Worm (Caenorhabditis elegans) whole organism, L4 larva: ENCODE measurements around the gene dct-15.
A peak's percentile ranks its signal among the peaks of the same experiment; 100 is the strongest.

Experiments used
- T20F7.1 ChIP-seq: fragments of 200-800 bp; sonication (Bioruptor generic); optimal IDR thresholded peaks from 2 replicates; lab custom pipeline; 2018; ENCODE audit warnings: mild to moderate bottlenecking, missing genetic modification characterization, missing compliant biosample characterization
- ZK337.2 ChIP-seq: fragments of 200-800 bp; sonication (Bioruptor generic); IDR thresholded peaks from 2 replicates; pipeline ENCODE4 v1.3.6; 2022; ENCODE audit warnings: missing genetic modification reagents, missing genetic modification characterization, missing compliant biosample characterization
- aly-2 ChIP-seq: sonication (generic microtip); optimal IDR thresholded peaks from 2 replicates; lab custom pipeline; 2018; ENCODE audit warnings: missing biosample characterization, missing genetic modification characterization
- lin-1 ChIP-seq: fragments of 200-800 bp; sonication (Bioruptor generic); IDR thresholded peaks from 2 replicates; pipeline ENCODE4 v1.3.6; 2022; ENCODE audit warnings: missing genetic modification reagents, missing genetic modification characterization, missing compliant biosample characterization
- lin-39 ChIP-seq: fragments of 150-350 bp; optimal IDR thresholded peaks from 2 replicates; lab custom pipeline; 2014; ENCODE audit warnings: missing biosample characterization, missing genetic modification reagents, missing genetic modification characterization
- lir-3 ChIP-seq: sonication (generic microtip); optimal IDR thresholded peaks from 2 replicates; lab custom pipeline; 2016; ENCODE audit warnings: mild to moderate bottlenecking, missing genetic modification characterization, missing compliant biosample characterization
- mep-1 ChIP-seq: fragments of 150-350 bp; sonication (generic microtip); optimal IDR thresholded peaks from 3 replicates; lab custom pipeline; 2014; ENCODE audit warnings: missing biosample characterization, missing genetic modification characterization
- mes-2 ChIP-seq: sonication (generic microtip); optimal IDR thresholded peaks from 2 replicates; lab custom pipeline; 2016; ENCODE audit warnings: missing genotype, mild to moderate bottlenecking, missing genetic modification characterization, missing compliant biosample characterization; ENCODE audit not compliant: poor library complexity, severe bottlenecking
- nhr-102 ChIP-seq: sonication (generic microtip); optimal IDR thresholded peaks from 2 replicates; lab custom pipeline; 2016; ENCODE audit warnings: mild to moderate bottlenecking, missing genetic modification characterization, moderate library complexity, missing compliant biosample characterization
- nhr-6 ChIP-seq: fragments of 150-350 bp; optimal IDR thresholded peaks from 2 replicates; lab custom pipeline; 2014; ENCODE audit warnings: missing biosample characterization, missing genetic modification characterization
- set-16 ChIP-seq: fragments of 200-800 bp; sonication (Bioruptor generic); IDR thresholded peaks from 2 replicates; pipeline ENCODE4 v1.3.6; 2022; ENCODE audit warnings: missing genetic modification reagents, missing genetic modification characterization, missing compliant biosample characterization
- skn-1 ChIP-seq: fragments of 150-350 bp; optimal IDR thresholded peaks from 2 replicates; lab custom pipeline; 2014; ENCODE audit warnings: missing biosample characterization, missing genetic modification characterization
- unc-39 ChIP-seq: sonication (generic microtip); optimal IDR thresholded peaks from 2 replicates; lab custom pipeline; 2017; ENCODE audit warnings: missing biosample characterization, missing genetic modification characterization
- unc-62 ChIP-seq, 3 experiments: fragments of 150-350 bp in 1 of 3; sonication (generic microtip); optimal IDR thresholded peaks in 2 of 3; peaks in 1 of 3; 1 replicate in 1 of 3; 2 replicates in 2 of 3; lab custom pipeline; 2014 to 2017; ENCODE audit warnings: missing biosample characterization in 3 of 3, missing genetic modification characterization in 3 of 3, missing genetic modification reagents in 3 of 3, missing genotype in 1 of 3

ce11 chrIV:9777535-9777934 lies 33.0 kb downstream of the dct-15 start, which contains the start of gene sna-2:
- TF ChIP-seq nhr-102 (tag; lab: Kevin White, UChicago) (no peak), aly-2 (tag; lab: Kevin White, UChicago) (no peak), unc-62 (GFP tag; optimal IDR thresholded peaks at IDR 0.05 in 1 of 2; lab: Kevin White, UChicago) (no peak), unc-62 (tag; optimal IDR thresholded peaks at IDR 0.05; lab: Kevin White, UChicago) (no peak), lin-39 (tag; lab: Kevin White, UChicago) (no peak), skn-1 (tag; lab: Kevin White, UChicago) (no peak), unc-39 (tag; lab: Kevin White, UChicago) (no peak), lir-3 (tag; lab: Kevin White, UChicago) (no peak), ZK337.2 (GFP tag; lab: Robert Waterston, UW) (no peak), mep-1 (tag; lab: Kevin White, UChicago) (no peak), mes-2 (tag; lab: Kevin White, UChicago) (peak; percentile 93), nhr-6 (tag; lab: Kevin White, UChicago) (peak; percentile 44), lin-1 (GFP tag; lab: Robert Waterston, UW) (no peak), T20F7.1 (GFP tag; lab: Kevin White, UChicago) (no peak), set-16 (GFP tag; lab: Robert Waterston, UW) (no peak)
